Worm (Caenorhabditis elegans) whole organism, L1 larva: ENCODE measurements around the gene nhr-264.

Experiments
- C16A3.4 ChIP-seq: fragments of 150-350 bp; optimal IDR thresholded peaks from 2 replicates; lab custom pipeline; 2014; ENCODE audit warnings: missing biosample characterization, missing genetic modification characterization
- alr-1 ChIP-seq: fragments of 200-800 bp; sonication (Bioruptor generic); optimal IDR thresholded peaks from 2 replicates; lab custom pipeline; 2018; ENCODE audit warnings: borderline replicate concordance, mild to moderate bottlenecking, missing genetic modification characterization, missing compliant biosample characterization
- lin-14 ChIP-seq: fragments of 200-800 bp; sonication (Bioruptor generic); optimal IDR thresholded peaks from 2 replicates; lab custom pipeline; 2018; ENCODE audit warnings: mild to moderate bottlenecking, missing genetic modification characterization, moderate library complexity, missing compliant biosample characterization
- lin-39 ChIP-seq: fragments of 150-350 bp; optimal IDR thresholded peaks from 2 replicates; lab custom pipeline; 2014; ENCODE audit warnings: missing biosample characterization, missing genetic modification reagents, missing genetic modification characterization
- mab-9 ChIP-seq: fragments of 200-800 bp; sonication (Bioruptor generic); IDR thresholded peaks from 2 replicates; pipeline ENCODE4 v1.3.6; 2022; ENCODE audit warnings: missing genetic modification reagents, missing genetic modification characterization, missing compliant biosample characterization
- mdl-1 ChIP-seq, 2 experiments: fragments of 150-350 bp; optimal IDR thresholded peaks; 2 replicates each; lab custom pipeline; 2014 to 2017; ENCODE audit warnings: missing biosample characterization in 2 of 2, missing genetic modification characterization in 2 of 2, inconsistent platforms in 1 of 2
- nhr-11 ChIP-seq: fragments of 150-350 bp; optimal IDR thresholded peaks from 2 replicates; lab custom pipeline; 2014; ENCODE audit warnings: missing biosample characterization, missing genetic modification characterization
- snpc-4 ChIP-seq: fragments of 150-350 bp; optimal IDR thresholded peaks from 2 replicates; lab custom pipeline; 2014; ENCODE audit warnings: missing biosample characterization, missing genetic modification characterization
- vab-15 ChIP-seq: sonication (generic microtip); optimal IDR thresholded peaks from 2 replicates; lab custom pipeline; 2017; ENCODE audit warnings: missing genotype, mild to moderate bottlenecking, missing genetic modification characterization, missing compliant biosample characterization
- xbp-1 ChIP-seq: sonication (generic microtip); optimal IDR thresholded peaks from 2 replicates; lab custom pipeline; 2016; ENCODE audit warnings: missing genetic modification characterization, missing compliant biosample characterization

ce11 chrIV:9318147-9318546 lies 24.4 kb upstream of the nhr-264 start:
- TF ChIP-seq mab-9 (GFP tag; lab: Robert Waterston, UW) (no peak), nhr-11 (tag; lab: Kevin White, UChicago) (no peak), lin-39 (tag; lab: Kevin White, UChicago) (no peak), lin-14 (GFP tag; lab: Kevin White, UChicago) (no peak), vab-15 (tag; lab: Kevin White, UChicago) (no peak), mdl-1 (tag; optimal IDR thresholded peaks at IDR 0.05; lab: Kevin White, UChicago) (no peak), C16A3.4 (tag; lab: Kevin White, UChicago) (no peak), xbp-1 (tag; lab: Kevin White, UChicago) (no peak), alr-1 (tag; lab: Kevin White, UChicago) (no peak), snpc-4 (tag; lab: Kevin White, UChicago) (no peak)
